Worm (Caenorhabditis elegans) whole organism, midembryonic: ENCODE data around the gene nhr-256.

Experiments used
- cog-1 ChIP-seq: sonication (generic microtip); optimal IDR thresholded peaks from 2 replicates; lab custom pipeline; 2016; ENCODE audit warnings: missing genetic modification characterization, missing compliant biosample characterization
- flt-1 ChIP-seq: fragments of 200-800 bp; sonication (Bioruptor generic); IDR thresholded peaks from 2 replicates; pipeline ENCODE4 v1.3.6; 2022; ENCODE audit warnings: missing genetic modification characterization, missing compliant biosample characterization
- klf-2 ChIP-seq: fragments of 200-800 bp; sonication (Bioruptor generic); conservative IDR thresholded peaks from 2 replicates; pipeline ENCODE4 v1.3.6; 2022; ENCODE audit warnings: missing genetic modification reagents, missing genetic modification characterization, missing compliant biosample characterization
- med-1 ChIP-seq: sonication (generic microtip); optimal IDR thresholded peaks from 2 replicates; lab custom pipeline; 2017; ENCODE audit warnings: missing genetic modification characterization, mild to moderate bottlenecking, missing compliant biosample characterization, antibody characterized with exemption, missing genetic modification reagents; ENCODE audit not compliant: insufficient read depth
- ref-1 ChIP-seq: fragments of 200-800 bp; sonication (Bioruptor generic); conservative IDR thresholded peaks from 2 replicates; pipeline ENCODE4 v1.3.6; 2022; ENCODE audit warnings: missing genetic modification reagents, missing genetic modification characterization, missing compliant biosample characterization
- tab-1 ChIP-seq: fragments of 200-800 bp; sonication (Bioruptor generic); IDR thresholded peaks from 2 replicates; pipeline ENCODE4 v1.3.6; 2022; ENCODE audit warnings: missing genetic modification characterization, missing compliant biosample characterization
- ztf-23 ChIP-seq: fragments of 200-800 bp; sonication (Bioruptor generic); IDR thresholded peaks from 2 replicates; pipeline ENCODE4 v1.3.6; 2022; ENCODE audit warnings: missing genetic modification reagents, missing genetic modification characterization, missing compliant biosample characterization
- ztf-29 ChIP-seq: fragments of 200-800 bp; sonication (Bioruptor generic); IDR thresholded peaks from 2 replicates; pipeline ENCODE4 v1.3.6; 2022; ENCODE audit warnings: missing genetic modification reagents, missing genetic modification characterization, missing compliant biosample characterization

DNA sequence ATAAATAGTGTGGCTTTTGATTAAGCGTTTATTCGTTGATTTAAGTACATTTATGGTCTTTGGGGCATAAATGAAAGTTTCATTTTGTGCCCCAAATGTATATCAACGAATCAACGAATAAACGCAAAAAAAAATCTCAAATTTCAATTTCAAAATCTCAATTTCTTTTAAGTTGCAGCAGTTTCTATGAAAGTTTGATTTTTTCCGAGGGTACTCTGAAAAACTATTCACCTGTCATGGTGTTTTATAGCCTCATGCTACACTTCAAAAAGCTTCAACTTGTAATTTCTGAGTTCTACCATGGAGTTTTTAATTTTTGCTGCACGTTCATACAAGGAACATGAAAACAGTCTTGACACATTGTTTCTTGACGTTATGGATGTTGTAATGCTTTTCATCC is 8.9 kb downstream of the nhr-256 start, which contains the start of gene ZK697.1:
- no peak for TF ChIP-seq ztf-23 (GFP tag; lab: Robert Waterston, UW)
- no peak for TF ChIP-seq ref-1 (GFP tag; lab: Robert Waterston, UW)
- no peak for TF ChIP-seq tab-1
- no peak for TF ChIP-seq klf-2 (GFP tag; lab: Robert Waterston, UW)
- TF ChIP-seq med-1 (GFP tag; lab: Kevin White, UChicago): no peak
- TF ChIP-seq ztf-29 (GFP tag; lab: Robert Waterston, UW): no peak
- no peak for TF ChIP-seq flt-1
- no peak for TF ChIP-seq cog-1 (tag; lab: Kevin White, UChicago)
